Worm (Caenorhabditis elegans): Measurements from ENCODE around the gene skp-1.

DNA sequence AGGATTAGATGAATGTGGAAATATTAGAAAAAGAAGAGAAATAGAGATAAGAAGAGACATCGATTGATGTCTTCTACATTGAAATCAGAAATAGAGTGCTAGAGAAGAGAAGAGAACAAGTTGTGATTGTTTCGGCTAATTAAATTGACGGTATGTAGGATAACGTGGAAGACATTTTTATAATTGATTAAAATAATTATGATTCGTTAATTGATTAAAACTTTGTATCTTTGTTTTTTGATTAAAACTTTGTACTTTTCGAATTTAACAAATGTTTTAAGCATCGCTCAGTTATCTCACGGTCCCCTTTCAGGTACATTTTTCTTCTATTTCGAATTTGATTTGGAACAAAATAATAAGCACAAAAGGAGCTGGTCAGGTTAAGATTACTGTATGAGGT is 27.2 kb downstream of the skp-1 start, which contains the start of gene lgc-44:
- no peak for TF ChIP-seq nhr-76 (tag; optimal IDR thresholded peaks at IDR 0.05)
- no peak for TF ChIP-seq hlh-1 (tag; optimal IDR thresholded peaks at IDR 0.05)
- TF ChIP-seq snpc-4 (tag; optimal IDR thresholded peaks at IDR 0.05) = no peak
- no peak for TF ChIP-seq unc-39 (tag; optimal IDR thresholded peaks at IDR 0.05)
- no peak for TF ChIP-seq unc-62 (GFP tag; optimal IDR thresholded peaks at IDR 0.05)
- TF ChIP-seq cnd-1 (tag; optimal IDR thresholded peaks at IDR 0.05) = no peak

Measured in whole organism, mixed stage, embryonic.